Fruit fly (Drosophila melanogaster) whole organism, embryonic: ENCODE results near the gene Tom40.

Source experiments
- Adf1 ChIP-seq: fragments of 200-800 bp; sonication (Bioruptor generic); IDR thresholded peaks from 2 replicates; pipeline ENCODE4 v1.3.6; 2022; ENCODE audit warnings: missing biosample characterization, missing genetic modification characterization
- Atf3 ChIP-seq: fragments of 200-800 bp; sonication (Bioruptor generic); optimal IDR thresholded peaks from 3 replicates; lab custom pipeline; 2016; ENCODE audit warnings: missing biosample characterization, missing genetic modification characterization
- B-H2 ChIP-seq: fragments of 200-800 bp; sonication (Bioruptor generic); optimal IDR thresholded peaks from 2 replicates; lab custom pipeline; 2018; ENCODE audit warnings: missing biosample characterization, mild to moderate bottlenecking, missing genetic modification characterization
- CG10431 ChIP-seq: fragments of 200-800 bp; sonication (Bioruptor generic); optimal IDR thresholded peaks from 3 replicates; lab custom pipeline; 2018; ENCODE audit warnings: missing biosample characterization, mild to moderate bottlenecking, missing genetic modification characterization
- CG10979 ChIP-seq: fragments of 200-800 bp; sonication (Bioruptor generic); optimal IDR thresholded peaks from 2 replicates; lab custom pipeline; 2018; ENCODE audit warnings: missing biosample characterization, mild to moderate bottlenecking, missing genetic modification characterization, moderate library complexity
- CG12155 ChIP-seq: fragments of 200-800 bp; sonication (Bioruptor generic); optimal IDR thresholded peaks from 3 replicates; lab custom pipeline; 2016; ENCODE audit warnings: missing biosample characterization, missing genetic modification characterization
- CG12391 ChIP-seq: fragments of 200-800 bp; sonication (Bioruptor generic); optimal IDR thresholded peaks from 3 replicates; lab custom pipeline; 2018; ENCODE audit warnings: missing biosample characterization, mild to moderate bottlenecking, missing genetic modification characterization, moderate library complexity
- CG12769 ChIP-seq: fragments of 200-800 bp; sonication (Bioruptor generic); optimal IDR thresholded peaks from 2 replicates; lab custom pipeline; 2019; ENCODE audit warnings: missing biosample characterization, mild to moderate bottlenecking, missing genetic modification characterization, moderate library complexity
- CG14441 ChIP-seq: fragments of 200-800 bp; sonication (Bioruptor generic); IDR thresholded peaks from 2 replicates; pipeline ENCODE4 v1.3.6; 2022; ENCODE audit warnings: missing biosample characterization, missing genetic modification characterization
- CG15073 ChIP-seq: fragments of 200-800 bp; sonication (Bioruptor generic); optimal IDR thresholded peaks from 2 replicates; lab custom pipeline; 2016; ENCODE audit warnings: missing biosample characterization, missing genetic modification characterization
- CG15514 ChIP-seq: fragments of 200-800 bp; sonication (Bioruptor generic); optimal IDR thresholded peaks from 3 replicates; lab custom pipeline; 2017; ENCODE audit warnings: missing biosample characterization, missing genetic modification characterization, mild to moderate bottlenecking, moderate library complexity, missing genetic modification reagents
- CG16779 ChIP-seq: fragments of 200-800 bp; sonication (Bioruptor generic); IDR thresholded peaks from 2 replicates; pipeline ENCODE4 v1.3.6; 2022; ENCODE audit warnings: missing biosample characterization, missing genetic modification characterization
- CG16813 ChIP-seq: fragments of 200-800 bp; sonication (Bioruptor generic); IDR thresholded peaks from 3 replicates; pipeline ENCODE4 v1.3.6; 2022; ENCODE audit warnings: missing biosample characterization, missing genetic modification characterization; ENCODE audit not compliant: partially characterized antibody
- CG16863 ChIP-seq: fragments of 200-800 bp; sonication (Bioruptor generic); optimal IDR thresholded peaks from 3 replicates; lab custom pipeline; 2016; ENCODE audit warnings: missing biosample characterization, missing genetic modification characterization
- CG17802 ChIP-seq: fragments of 200-800 bp; sonication (Bioruptor generic); optimal IDR thresholded peaks from 2 replicates; lab custom pipeline; 2018; ENCODE audit warnings: missing biosample characterization, mild to moderate bottlenecking, missing genetic modification characterization, moderate library complexity
- CG31388 ChIP-seq: fragments of 200-800 bp; sonication (Bioruptor generic); optimal IDR thresholded peaks from 2 replicates; lab custom pipeline; 2016; ENCODE audit warnings: missing biosample characterization, missing genetic modification characterization
- CG33557 ChIP-seq: fragments of 200-800 bp; sonication (Bioruptor generic); optimal IDR thresholded peaks from 2 replicates; lab custom pipeline; 2019; ENCODE audit warnings: missing biosample characterization, mild to moderate bottlenecking, missing genetic modification characterization, moderate library complexity
- CG34224 ChIP-seq: fragments of 200-800 bp; sonication (Bioruptor generic); IDR thresholded peaks from 3 replicates; pipeline ENCODE4 v1.3.6; 2022; ENCODE audit warnings: missing biosample characterization, missing genetic modification characterization; ENCODE audit not compliant: partially characterized antibody
- CG3847 ChIP-seq: fragments of 200-800 bp; sonication (Bioruptor generic); IDR thresholded peaks from 2 replicates; pipeline ENCODE4 v1.3.6; 2022; ENCODE audit warnings: missing biosample characterization, missing genetic modification characterization
- CG6689 ChIP-seq: fragments of 200-800 bp; sonication (Bioruptor generic); IDR thresholded peaks from 2 replicates; pipeline ENCODE4 v1.3.6; 2022; ENCODE audit warnings: missing biosample characterization, missing genetic modification characterization
- CG7357 ChIP-seq: fragments of 200-800 bp; sonication (Bioruptor generic); IDR thresholded peaks from 3 replicates; pipeline ENCODE4 v1.3.6; 2022; ENCODE audit warnings: missing biosample characterization, missing genetic modification characterization
- CG8089 ChIP-seq: fragments of 200-800 bp; sonication (Bioruptor generic); optimal IDR thresholded peaks from 3 replicates; lab custom pipeline; 2016; ENCODE audit warnings: missing biosample characterization, missing genetic modification characterization
- CG8924 ChIP-seq: fragments of 200-800 bp; optimal IDR thresholded peaks from 3 replicates; lab custom pipeline; 2019; ENCODE audit warnings: missing biosample characterization, mild to moderate bottlenecking, missing genetic modification characterization, moderate library complexity
- Dbx ChIP-seq: fragments of 200-800 bp; sonication (Bioruptor generic); IDR thresholded peaks from 3 replicates; pipeline ENCODE4 v1.3.6; 2022; ENCODE audit warnings: missing biosample characterization, missing genetic modification characterization
- Dip3 ChIP-seq: fragments of 200-800 bp; sonication (Bioruptor generic); optimal IDR thresholded peaks from 3 replicates; lab custom pipeline; 2016; ENCODE audit warnings: missing biosample characterization, missing genetic modification characterization
- Doc3 ChIP-seq: fragments of 200-800 bp; sonication (Bioruptor generic); IDR thresholded peaks from 3 replicates; pipeline ENCODE4 v1.3.6; 2022; ENCODE audit warnings: missing biosample characterization, missing genetic modification characterization; ENCODE audit not compliant: partially characterized antibody
- Fer3 ChIP-seq: fragments of 200-800 bp; sonication (Bioruptor generic); optimal IDR thresholded peaks from 2 replicates; lab custom pipeline; 2018; ENCODE audit warnings: missing biosample characterization, mild to moderate bottlenecking, missing genetic modification characterization, moderate library complexity
- H15 ChIP-seq: fragments of 200-800 bp; sonication (Bioruptor generic); IDR thresholded peaks from 3 replicates; pipeline ENCODE4 v1.3.6; 2022; ENCODE audit warnings: missing biosample characterization, missing genetic modification characterization
- HLHmδ ChIP-seq: fragments of 200-800 bp; sonication (Bioruptor generic); optimal IDR thresholded peaks from 2 replicates; lab custom pipeline; 2018; ENCODE audit warnings: missing biosample characterization, mild to moderate bottlenecking, missing genetic modification characterization, moderate library complexity
- MESR4 ChIP-seq: fragments of 200-800 bp; sonication (Bioruptor generic); optimal IDR thresholded peaks from 2 replicates; lab custom pipeline; 2018; ENCODE audit warnings: missing biosample characterization, mild to moderate bottlenecking, missing genetic modification characterization, moderate library complexity
- Nf-YB ChIP-seq: fragments of 200-800 bp; sonication (Bioruptor generic); optimal IDR thresholded peaks from 3 replicates; lab custom pipeline; 2019; ENCODE audit warnings: missing biosample characterization, mild to moderate bottlenecking, missing genetic modification characterization, moderate library complexity
- Optix ChIP-seq: fragments of 200-800 bp; sonication (Bioruptor generic); IDR thresholded peaks from 3 replicates; pipeline ENCODE4 v1.3.6; 2022; ENCODE audit warnings: missing biosample characterization, missing genetic modification characterization
- Spps ChIP-seq: fragments of 200-800 bp; sonication (Bioruptor generic); optimal IDR thresholded peaks from 2 replicates; lab custom pipeline; 2018; ENCODE audit warnings: missing biosample characterization, mild to moderate bottlenecking, missing genetic modification characterization
- ap ChIP-seq: fragments of 200-800 bp; sonication (Bioruptor generic); IDR thresholded peaks from 2 replicates; pipeline ENCODE4 v1.3.6; 2022; ENCODE audit warnings: missing biosample characterization, missing genetic modification characterization
- ash1 ChIP-seq: fragments of 200-800 bp; sonication (Bioruptor generic); optimal IDR thresholded peaks from 2 replicates; lab custom pipeline; 2018; ENCODE audit warnings: missing biosample characterization, mild to moderate bottlenecking, missing genetic modification characterization
- crc ChIP-seq: fragments of 200-800 bp; sonication (Bioruptor generic); optimal IDR thresholded peaks from 2 replicates; lab custom pipeline; 2016; ENCODE audit warnings: missing biosample characterization, missing genetic modification characterization
- dan ChIP-seq: fragments of 200-800 bp; sonication (Bioruptor generic); IDR thresholded peaks from 2 replicates; pipeline ENCODE4 v1.3.6; 2022; ENCODE audit warnings: missing biosample characterization, missing genetic modification characterization
- fd64A ChIP-seq: fragments of 200-800 bp; sonication (Bioruptor generic); optimal IDR thresholded peaks from 3 replicates; lab custom pipeline; 2018; ENCODE audit warnings: missing biosample characterization, mild to moderate bottlenecking, missing genetic modification characterization
- gem ChIP-seq: fragments of 200-800 bp; sonication (Bioruptor generic); optimal IDR thresholded peaks from 2 replicates; lab custom pipeline; 2019; ENCODE audit warnings: missing biosample characterization, mild to moderate bottlenecking, missing genetic modification characterization, moderate library complexity
- gfzf ChIP-seq: fragments of 200-800 bp; sonication (Bioruptor generic); optimal IDR thresholded peaks from 2 replicates; lab custom pipeline; 2016; ENCODE audit warnings: missing biosample characterization, mild to moderate bottlenecking, missing genetic modification characterization, moderate library complexity
- grau ChIP-seq: fragments of 200-800 bp; optimal IDR thresholded peaks from 3 replicates; lab custom pipeline; 2019; ENCODE audit warnings: missing biosample characterization, mild to moderate bottlenecking, missing genetic modification characterization, moderate library complexity
- hb ChIP-seq: fragments of 200-800 bp; sonication (Bioruptor generic); IDR thresholded peaks from 3 replicates; pipeline ENCODE4 v1.3.6; 2022; ENCODE audit warnings: missing biosample characterization, missing genetic modification characterization; ENCODE audit not compliant: partially characterized antibody
- nerfin-2 ChIP-seq: fragments of 200-800 bp; sonication (Bioruptor generic); IDR thresholded peaks from 2 replicates; pipeline ENCODE4 v1.3.6; 2022; ENCODE audit warnings: missing biosample characterization, missing genetic modification characterization; ENCODE audit not compliant: partially characterized antibody
- sens ChIP-seq: fragments of 200-800 bp; sonication (Bioruptor generic); peaks from one replicate; lab custom pipeline; 2016; ENCODE audit warnings: missing biosample characterization, missing genetic modification characterization
- stwl ChIP-seq: fragments of 200-800 bp; sonication (Bioruptor generic); optimal IDR thresholded peaks from 3 replicates; lab custom pipeline; 2018; ENCODE audit warnings: missing biosample characterization, mild to moderate bottlenecking, missing genetic modification characterization, moderate library complexity
- ttk ChIP-seq: fragments of 200-800 bp; sonication (Bioruptor generic); IDR thresholded peaks from 2 replicates; pipeline ENCODE4 v2.1.2; 2022; ENCODE audit warnings: missing biosample characterization, missing genetic modification characterization
- wor ChIP-seq: fragments of 200-800 bp; sonication (Bioruptor generic); IDR thresholded peaks from 2 replicates; pipeline ENCODE4 v1.3.6; 2022; ENCODE audit warnings: missing biosample characterization, missing genetic modification characterization
- zen ChIP-seq: fragments of 200-800 bp; sonication (Bioruptor generic); optimal IDR thresholded peaks from 3 replicates; lab custom pipeline; 2018; ENCODE audit warnings: missing biosample characterization, mild to moderate bottlenecking, missing genetic modification characterization, moderate library complexity

The Tom40 gene

DNA sequence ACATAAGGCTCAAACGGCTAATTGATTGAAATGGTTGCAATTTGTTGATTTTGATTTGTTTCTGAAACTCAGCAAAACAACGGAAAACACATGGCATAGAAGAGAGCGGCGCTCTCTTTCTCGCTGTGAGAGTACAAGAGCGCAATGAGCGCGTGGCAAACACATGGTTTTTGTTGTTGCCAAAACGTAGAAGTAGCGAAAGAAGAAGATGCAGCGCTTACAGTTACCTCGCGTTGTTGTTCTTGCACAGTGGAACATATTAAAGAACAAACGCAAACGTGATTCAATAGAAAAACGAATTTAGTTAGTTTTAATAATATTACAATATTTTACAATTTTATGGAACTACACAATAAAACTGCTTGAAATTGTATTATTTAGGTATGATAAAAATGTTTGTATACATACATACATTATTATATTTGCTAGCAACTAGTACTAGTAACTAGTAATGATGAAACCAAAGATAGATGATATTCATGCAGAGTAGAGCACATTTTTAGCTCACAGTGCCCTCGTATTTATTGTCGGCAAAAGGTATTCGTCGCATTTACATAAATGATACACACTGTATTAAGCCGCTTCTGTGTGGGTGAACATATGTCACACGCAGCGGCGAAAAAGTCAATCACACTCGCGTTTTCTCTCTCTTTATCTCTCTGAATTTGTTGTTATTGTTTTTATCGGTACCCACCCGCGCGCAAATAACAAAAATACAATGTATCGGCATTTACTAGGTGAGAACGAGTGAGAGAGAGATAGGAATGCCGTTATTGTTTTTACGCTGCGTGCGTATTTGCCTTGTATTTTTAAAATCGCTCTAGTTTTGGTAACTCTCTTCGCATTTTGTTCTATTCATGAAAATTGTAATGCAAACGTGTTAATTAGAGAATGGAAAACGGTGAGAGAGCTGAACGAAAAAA lies 31.3 kb upstream of the Tom40 start (continued):
- TF ChIP-seq Dip3 (GFP tag; lab: Kevin White, UChicago) (peak; percentile 84), CG16779 (GFP tag; lab: Robert Waterston, UW) (no peak), ttk (GFP tag; lab: Robert Waterston, UW) (peak; percentile 80), CG16813 (GFP tag; lab: Robert Waterston, UW) (no peak), CG12769 (tag; lab: Kevin White, UChicago) (peak; percentile 84), Adf1 (GFP tag; lab: Robert Waterston, UW) (peak; percentile 2; the same call in 1 of the 2 replicates), Atf3 (GFP tag; lab: Kevin White, UChicago) (peak; percentile 63), CG10979 (peak; percentile 96), HLHmδ (GFP tag; lab: Kevin White, UChicago) (peak; percentile 32), CG12391 (tag; lab: Kevin White, UChicago) (peak; percentile 96), Fer3 (tag; lab: Kevin White, UChicago) (peak; percentile 91), CG34224 (no peak), ash1 (GFP tag; lab: Kevin White, UChicago) (no peak), CG16863 (peak; percentile 78), B-H2 (GFP tag; lab: Kevin White, UChicago) (peak; percentile 76), CG12155 (GFP tag; lab: Kevin White, UChicago) (peak; percentile 92), CG7357 (GFP tag; lab: Robert Waterston, UW) (peak; percentile 82), nerfin-2 (GFP tag; lab: Robert Waterston, UW) (no peak), CG15514 (peak; percentile 82), ap (GFP tag; lab: Robert Waterston, UW) (peak; percentile 60), CG15073 (GFP tag; lab: Kevin White, UChicago) (peak; percentile 70), fd64A (GFP tag; lab: Kevin White, UChicago) (peak; percentile 60), Dbx (GFP tag; lab: Robert Waterston, UW) (peak; percentile 87), CG8924 (tag; lab: Kevin White, UChicago) (peak; percentile 97), gem (tag; lab: Kevin White, UChicago) (peak; percentile 98), grau (tag; lab: Kevin White, UChicago) (peak; percentile 98), CG10431 (GFP tag; lab: Kevin White, UChicago) (peak; percentile 82), CG14441 (peak; percentile 84), Spps (tag; lab: Kevin White, UChicago) (peak; percentile 87), gfzf (GFP tag; lab: Kevin White, UChicago) (no peak), wor (GFP tag; lab: Robert Waterston, UW) (peak; percentile 77), CG31388 (peak; percentile 82), CG33557 (GFP tag; lab: Kevin White, UChicago) (peak; percentile 83), CG3847 (GFP tag; lab: Robert Waterston, UW) (peak; percentile 87), CG6689 (GFP tag; lab: Robert Waterston, UW) (peak; percentile 91), sens (GFP tag; lab: Kevin White, UChicago) (peak; percentile 97), MESR4 (GFP tag; lab: Kevin White, UChicago) (peak; percentile 12), zen (peak; percentile 85), Nf-YB (GFP tag; lab: Kevin White, UChicago) (peak; percentile 85), crc (GFP tag; lab: Kevin White, UChicago) (peak; percentile 58), hb (GFP tag; lab: Robert Waterston, UW) (no peak), Optix (GFP tag; lab: Robert Waterston, UW) (peak; percentile 55; the same call in 1 of the 3 replicates), Doc3 (GFP tag; lab: Robert Waterston, UW) (no peak), CG17802 (tag; lab: Kevin White, UChicago) (peak; percentile 62), stwl (tag; lab: Kevin White, UChicago) (peak; percentile 36), dan (peak; percentile 54; the same call in 1 of the 2 replicates), CG8089 (peak; percentile 69), H15 (GFP tag; lab: Robert Waterston, UW) (peak; percentile 74; the same call in 2 of the 3 replicates)
